Worm (Caenorhabditis elegans): ENCODE results near the gene srd-41.

Gene srd-41

DNA sequence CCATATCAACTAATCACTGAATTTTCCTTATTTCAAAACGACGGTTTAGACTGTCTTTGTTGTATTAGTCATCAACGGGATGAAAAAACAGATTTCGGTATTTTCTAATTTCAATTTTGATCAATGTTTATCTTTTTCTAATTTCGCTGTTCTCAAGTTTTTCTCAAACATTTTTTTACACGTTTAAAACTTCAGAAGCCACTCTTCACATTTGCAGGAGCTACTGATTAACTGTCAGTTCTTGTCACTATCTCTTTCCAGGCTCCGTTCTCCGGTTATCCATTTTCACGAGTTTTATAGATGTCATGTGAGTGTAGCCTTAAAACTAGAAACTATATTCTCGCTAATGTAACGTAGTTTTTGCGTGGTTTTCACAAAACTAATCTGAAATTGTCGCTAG is 36.0 kb upstream of the srd-41 start, which contains the start of gene C04B4.4:
TSS of gene C04B4.4 (plus strand) at position 301 of the 400 bp plus-strand sequence.
- TF ChIP-seq fkh-2 (tag; optimal IDR thresholded peaks at IDR 0.05) (no peak), ceh-9 (tag; optimal IDR thresholded peaks at IDR 0.05) (no peak), ZK546.5 (tag; optimal IDR thresholded peaks at IDR 0.05) (no peak), lin-15B (tag; optimal IDR thresholded peaks at IDR 0.05) (no peak), fkh-10 (GFP tag; optimal IDR thresholded peaks at IDR 0.05) (no peak), mdl-1 (tag; optimal IDR thresholded peaks at IDR 0.05) (no peak), ceh-82 (tag; optimal IDR thresholded peaks at IDR 0.05) (no peak), aly-2 (tag; optimal IDR thresholded peaks at IDR 0.05) (no peak), skn-1 (tag; optimal IDR thresholded peaks at IDR 0.05) (no peak), mml-1 (tag; optimal IDR thresholded peaks at IDR 0.05) (no peak), nhr-28 (tag; optimal IDR thresholded peaks at IDR 0.05) (no peak), fos-1 (tag; optimal IDR thresholded peaks at IDR 0.05) (no peak), lsy-12 (tag; optimal IDR thresholded peaks at IDR 0.05) (no peak), elt-3 (tag; optimal IDR thresholded peaks at IDR 0.05) (no peak), nhr-12 (tag; optimal IDR thresholded peaks at IDR 0.05) (no peak), zag-1 (tag; optimal IDR thresholded peaks at IDR 0.05) (no peak), tbx-2 (tag; optimal IDR thresholded peaks at IDR 0.05) (no peak)

ce11 chrX:12294263-12294662 is 32.3 kb upstream of the srd-41 start, which contains the start of gene W06D11.1:
TSS of gene W06D11.1 (plus strand) at chrX:12294563.
- TF ChIP-seq lsy-12 (tag; optimal IDR thresholded peaks at IDR 0.05): no peak
- TF ChIP-seq hmg-11 (tag; optimal IDR thresholded peaks at IDR 0.05): no peak
- no peak for TF ChIP-seq nhr-23 (tag; optimal IDR thresholded peaks at IDR 0.05)
- TF ChIP-seq fkh-10 (GFP tag; optimal IDR thresholded peaks at IDR 0.05): no peak
- TF ChIP-seq nhr-76 (tag; optimal IDR thresholded peaks at IDR 0.05): no peak
- TF ChIP-seq sea-2 (GFP tag; optimal IDR thresholded peaks at IDR 0.05): no peak

ce11 chrX:12296392-12296791 is 30.1 kb upstream of the srd-41 start, which contains the start of gene W06D11.2:
TSS of gene W06D11.2 (minus strand) at chrX:12296730.
- TF ChIP-seq egl-5 (tag; optimal IDR thresholded peaks at IDR 0.05) (no peak), unc-62 (GFP tag; optimal IDR thresholded peaks at IDR 0.05) (no peak), nhr-11 (tag; optimal IDR thresholded peaks at IDR 0.05) (no peak), ztf-11 (tag; optimal IDR thresholded peaks at IDR 0.05) (no peak), lsy-12 (tag; optimal IDR thresholded peaks at IDR 0.05) (no peak), egl-27 (tag; optimal IDR thresholded peaks at IDR 0.05) (no peak), ceh-16 (tag; optimal IDR thresholded peaks at IDR 0.05) (no peak), ceh-9 (tag; optimal IDR thresholded peaks at IDR 0.05) (no peak), nhr-23 (tag; optimal IDR thresholded peaks at IDR 0.05) (no peak), skn-1 (tag; optimal IDR thresholded peaks at IDR 0.05) (no peak), ztf-4 (tag; optimal IDR thresholded peaks at IDR 0.05) (no peak), nhr-76 (tag; optimal IDR thresholded peaks at IDR 0.05) (no peak), pqm-1 (tag; optimal IDR thresholded peaks at IDR 0.05) (no peak), nhr-77 (tag; optimal IDR thresholded peaks at IDR 0.05) (no peak), ceh-28 (tag; optimal IDR thresholded peaks at IDR 0.05) (no peak)

DNA sequence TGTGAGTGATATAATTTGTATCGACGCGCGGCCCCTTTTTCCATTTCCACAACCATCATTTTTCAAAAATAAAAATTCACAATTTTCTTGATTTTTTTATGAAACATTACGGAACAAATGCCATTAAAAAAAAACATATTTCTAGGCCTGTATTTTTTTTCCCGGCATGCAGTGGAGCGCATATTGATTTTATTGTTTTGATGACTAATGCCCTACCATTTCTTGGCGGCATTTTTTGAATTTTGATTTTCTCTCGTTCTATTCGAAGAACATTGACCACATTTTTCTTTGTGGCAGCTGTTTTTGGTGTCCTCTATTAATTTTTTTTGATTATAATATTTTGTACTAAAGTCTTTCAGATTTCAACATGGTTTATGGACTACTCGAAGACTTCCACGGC is 28.2 kb upstream of the srd-41 start, which contains the start of gene W06D11.3:
TSS of gene W06D11.3 (plus strand) at position 360 of the 400 bp plus-strand sequence.
- TF ChIP-seq lin-15B (tag; optimal IDR thresholded peaks at IDR 0.05): no peak
- no peak for TF ChIP-seq nhr-77 (tag; optimal IDR thresholded peaks at IDR 0.05)
- TF ChIP-seq eor-1 (tag; optimal IDR thresholded peaks at IDR 0.05): no peak
- TF ChIP-seq egl-5 (tag; optimal IDR thresholded peaks at IDR 0.05): no peak
- TF ChIP-seq nhr-76 (tag; optimal IDR thresholded peaks at IDR 0.05): no peak
- TF ChIP-seq nhr-25 (tag; optimal IDR thresholded peaks at IDR 0.05): no peak
- no peak for TF ChIP-seq nhr-43 (tag; optimal IDR thresholded peaks at IDR 0.05; ENCODE audit: poor library complexity, severe bottlenecking)
- TF ChIP-seq unc-62 (GFP tag; optimal IDR thresholded peaks at IDR 0.05): no peak

- TF ChIP-seq nhr-11 (tag; optimal IDR thresholded peaks at IDR 0.05) (no peak), nhr-28 (tag; optimal IDR thresholded peaks at IDR 0.05) (no peak), aly-2 (tag; optimal IDR thresholded peaks at IDR 0.05) (no peak), nhr-43 (tag; optimal IDR thresholded peaks at IDR 0.05; ENCODE audit: poor library complexity, severe bottlenecking) (no peak), sea-2 (GFP tag; optimal IDR thresholded peaks at IDR 0.05) (no peak), pha-4 (tag; optimal IDR thresholded peaks at IDR 0.05) (no peak), elt-1 (tag; optimal IDR thresholded peaks at IDR 0.05) (no peak), ceh-16 (tag; optimal IDR thresholded peaks at IDR 0.05) (no peak), mml-1 (tag; optimal IDR thresholded peaks at IDR 0.05) (no peak), nhr-25 (tag; optimal IDR thresholded peaks at IDR 0.05) (no peak), nhr-77 (tag; optimal IDR thresholded peaks at IDR 0.05) (no peak), ceh-9 (tag; optimal IDR thresholded peaks at IDR 0.05) (no peak), lsy-12 (tag; optimal IDR thresholded peaks at IDR 0.05) (no peak), unc-62 (GFP tag; optimal IDR thresholded peaks at IDR 0.05) (no peak), pqm-1 (tag; optimal IDR thresholded peaks at IDR 0.05) (no peak)
These were observed 26.7 kb upstream of the srd-41 start, which contains the start of gene W06D11.5 for ce11 chrX:12299834-12300233. TSS of gene W06D11.5 (plus strand) at chrX:12300134.

Measured in whole organism, L3 larva.